Worm (Caenorhabditis elegans): Measurements from ENCODE around the gene tag-180.

- TF ChIP-seq pha-4 (tag; optimal IDR thresholded peaks at IDR 0.05), result no peak
- TF ChIP-seq fkh-10 (GFP tag; optimal IDR thresholded peaks at IDR 0.05), result no peak
- TF ChIP-seq sea-2 (GFP tag; optimal IDR thresholded peaks at IDR 0.05), result no peak
- no peak for TF ChIP-seq ztf-11 (tag; optimal IDR thresholded peaks at IDR 0.05)
- TF ChIP-seq jun-1 (tag; optimal IDR thresholded peaks at IDR 0.05), result no peak
- no peak for TF ChIP-seq unc-62 (GFP tag; optimal IDR thresholded peaks at IDR 0.05)
- TF ChIP-seq nhr-28 (tag; optimal IDR thresholded peaks at IDR 0.05), result no peak
- TF ChIP-seq ama-1 (optimal IDR thresholded peaks at IDR 0.05), result no peak
- no peak for TF ChIP-seq lin-39 (tag; optimal IDR thresholded peaks at IDR 0.05)
- TF ChIP-seq ceh-16 (tag; optimal IDR thresholded peaks at IDR 0.05), result no peak
Observed at ce11 chrII:11281666-11282065, 47.6 kb downstream of the tag-180 start, which contains the start of gene unc-130.

Data from whole organism, L3 larva.